Worm (Caenorhabditis elegans) whole organism, midembryonic: ENCODE data around the gene C06B3.6.

Experiments used
- T22C8.4 ChIP-seq: fragments of 200-800 bp; sonication (Bioruptor generic); IDR thresholded peaks from 2 replicates; pipeline ENCODE4 v1.3.6; 2022; ENCODE audit warnings: missing genetic modification characterization, missing compliant biosample characterization
- cog-1 ChIP-seq: sonication (generic microtip); optimal IDR thresholded peaks from 2 replicates; lab custom pipeline; 2016; ENCODE audit warnings: missing genetic modification characterization, missing compliant biosample characterization
- flt-1 ChIP-seq: fragments of 200-800 bp; sonication (Bioruptor generic); IDR thresholded peaks from 2 replicates; pipeline ENCODE4 v1.3.6; 2022; ENCODE audit warnings: missing genetic modification characterization, missing compliant biosample characterization
- klf-2 ChIP-seq: fragments of 200-800 bp; sonication (Bioruptor generic); conservative IDR thresholded peaks from 2 replicates; pipeline ENCODE4 v1.3.6; 2022; ENCODE audit warnings: missing genetic modification reagents, missing genetic modification characterization, missing compliant biosample characterization
- ztf-23 ChIP-seq: fragments of 200-800 bp; sonication (Bioruptor generic); IDR thresholded peaks from 2 replicates; pipeline ENCODE4 v1.3.6; 2022; ENCODE audit warnings: missing genetic modification reagents, missing genetic modification characterization, missing compliant biosample characterization
- ztf-29 ChIP-seq: fragments of 200-800 bp; sonication (Bioruptor generic); IDR thresholded peaks from 2 replicates; pipeline ENCODE4 v1.3.6; 2022; ENCODE audit warnings: missing genetic modification reagents, missing genetic modification characterization, missing compliant biosample characterization

DNA sequence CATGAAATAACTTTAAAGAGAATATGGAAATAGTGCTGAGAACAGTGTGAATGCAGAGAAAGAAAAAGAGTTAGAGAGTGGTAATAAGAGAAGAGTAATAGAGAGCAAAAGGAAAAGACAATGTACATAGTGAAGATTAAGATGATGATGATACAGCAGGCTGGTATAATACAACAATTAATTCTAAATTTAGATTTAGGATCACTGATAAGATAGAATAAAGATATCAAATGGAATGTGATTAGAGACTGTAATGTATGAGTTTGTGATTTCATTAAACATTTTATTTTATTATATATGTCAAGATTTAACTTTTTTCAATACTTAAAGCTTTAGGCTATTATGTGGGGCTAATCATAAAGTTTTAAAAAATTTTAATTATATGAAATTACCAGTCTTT lies 44.4 kb upstream of the C06B3.6 start, which contains the start of gene R10D12.8:
- no peak for TF ChIP-seq T22C8.4 (GFP tag; lab: Robert Waterston, UW)
- TF ChIP-seq ztf-23 (GFP tag; lab: Robert Waterston, UW): no peak
- no peak for TF ChIP-seq klf-2 (GFP tag; lab: Robert Waterston, UW)
- no peak for TF ChIP-seq flt-1 (GFP tag; lab: Robert Waterston, UW)
- TF ChIP-seq ztf-29 (GFP tag; lab: Robert Waterston, UW): no peak
- no peak for TF ChIP-seq cog-1 (tag; lab: Kevin White, UChicago)
